Worm (Caenorhabditis elegans): ENCODE results near the gene sams-1.
A peak's percentile ranks its signal among the peaks of the same experiment; 100 is the strongest.

The sams-1 gene

DNA sequence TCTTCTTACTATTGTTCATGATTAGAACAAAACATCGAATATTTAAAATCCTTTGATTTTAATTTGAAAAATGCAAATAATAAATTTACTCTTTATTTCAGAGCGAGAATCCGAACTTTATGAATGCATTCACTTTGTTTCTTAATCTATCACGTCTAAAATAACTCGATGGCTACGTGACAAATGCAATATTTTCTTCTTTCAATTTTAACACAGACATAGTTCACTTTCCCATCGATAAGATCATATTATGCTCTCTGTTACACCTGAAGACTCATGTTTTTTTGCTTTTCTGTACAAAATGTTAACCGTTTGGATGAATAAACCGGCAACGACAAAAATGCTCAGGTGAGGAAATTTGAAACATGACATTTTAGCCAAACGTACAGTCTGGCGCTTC is 3.8 kb downstream of the sams-1 start (continued):
- no peak for TF ChIP-seq unc-39 (tag; optimal IDR thresholded peaks at IDR 0.05)
- no peak for TF ChIP-seq Y75B8A.6 (GFP tag; IDR thresholded peaks at IDR 0.05)
- no peak for TF ChIP-seq egl-43 (GFP tag; IDR thresholded peaks at IDR 0.05)
- TF ChIP-seq daf-8 (GFP tag; IDR thresholded peaks at IDR 0.05): no peak
- no peak for TF ChIP-seq T26A8.4 (GFP tag; IDR thresholded peaks at IDR 0.05)
- TF ChIP-seq rbr-2 (tag; optimal IDR thresholded peaks at IDR 0.05): no peak
- no peak; the same call in 1 of the 2 replicates for TF ChIP-seq lin-1 (GFP tag; IDR thresholded peaks at IDR 0.05)
- no peak for TF ChIP-seq dmd-9 (GFP tag; IDR thresholded peaks at IDR 0.05)
- TF ChIP-seq ceh-20 (GFP tag; IDR thresholded peaks at IDR 0.05): no peak
- peak; percentile 21; the same call in 1 of the 2 replicates for TF ChIP-seq dmd-6 (GFP tag; IDR thresholded peaks at IDR 0.05)
- no peak for TF ChIP-seq F49E8.2 (tag; optimal IDR thresholded peaks at IDR 0.05; ENCODE audit: borderline replicate concordance)
- peak; percentile 33 for TF ChIP-seq nhr-28 (tag; optimal IDR thresholded peaks at IDR 0.05)
- TF ChIP-seq nhr-77 (tag; optimal IDR thresholded peaks at IDR 0.05): no peak
- peak; percentile 7 for TF ChIP-seq hlh-11 (tag; optimal IDR thresholded peaks at IDR 0.05)
- no peak for TF ChIP-seq daf-19 (GFP tag; conservative IDR thresholded peaks at IDR 0.05)
- 0 out of 2 replicates have a peak, but pooled peaks have one; percentile 29 for TF ChIP-seq tra-1 (GFP tag; IDR thresholded peaks at IDR 0.05)
- no peak for TF ChIP-seq arid-1 (GFP tag; conservative IDR thresholded peaks at IDR 0.05)
- no peak for TF ChIP-seq vab-7 (GFP tag; IDR thresholded peaks at IDR 0.05)
- TF ChIP-seq nhr-76 (tag; optimal IDR thresholded peaks at IDR 0.05): no peak
- TF ChIP-seq mdt-29 (GFP tag; IDR thresholded peaks at IDR 0.05): peak; percentile 41; the same call in 1 of the 2 replicates

DNA sequence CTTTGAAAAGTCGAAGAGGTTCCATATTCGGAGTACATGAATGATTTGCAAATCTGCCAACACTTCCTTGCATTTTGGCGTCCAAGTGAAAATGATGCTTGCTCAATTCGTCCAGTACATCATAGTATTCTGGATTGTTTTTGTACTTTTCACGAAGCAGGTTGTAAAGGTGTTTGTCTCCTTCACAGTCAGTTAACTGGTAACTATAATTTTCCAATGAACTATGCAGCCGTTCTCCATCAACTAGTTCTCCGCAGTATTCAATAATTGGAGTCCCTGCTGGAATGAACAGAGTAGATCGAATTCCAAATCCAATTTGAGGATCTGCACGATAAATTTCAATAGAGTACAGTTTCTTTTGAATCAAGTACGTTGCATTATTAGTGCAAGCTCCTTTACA is 5.6 kb downstream of the sams-1 start:
- TF ChIP-seq egl-43 (GFP tag; IDR thresholded peaks at IDR 0.05): no peak
- TF ChIP-seq vab-7 (GFP tag; IDR thresholded peaks at IDR 0.05): no peak
- TF ChIP-seq unc-62 (GFP tag; optimal IDR thresholded peaks at IDR 0.05 in 1 of 2): peak in 1 of 2 experiments; percentile 95
- no peak for TF ChIP-seq unc-62 (tag; optimal IDR thresholded peaks at IDR 0.05)

DNA sequence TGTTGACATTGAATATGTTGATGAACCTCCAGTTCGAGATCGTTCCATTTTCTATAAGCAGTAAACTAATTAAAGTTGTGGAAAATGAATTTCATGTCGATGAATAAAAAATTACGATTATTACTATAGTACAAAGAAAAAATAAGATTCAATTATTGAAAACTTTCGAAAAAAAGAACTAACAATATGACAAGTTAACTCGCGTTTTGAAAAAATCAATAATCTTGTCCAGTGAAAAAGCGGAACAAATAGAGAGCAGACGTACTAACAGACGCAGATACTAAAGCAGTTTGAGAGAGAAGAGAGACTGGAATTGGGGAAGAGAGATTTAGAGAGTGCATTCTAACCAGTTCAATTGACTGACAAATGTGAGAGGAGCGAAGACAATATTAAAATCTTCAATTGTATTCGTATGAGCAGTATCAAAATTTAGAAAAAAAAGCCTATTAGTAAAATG is 8.9 kb downstream of the sams-1 start, which contains the start of gene set-6:
Gene set-6 (minus strand): TSS at position 51 of the 457 bp plus-strand sequence.
- TF ChIP-seq zfp-2 (tag; optimal IDR thresholded peaks at IDR 0.05) (no peak), madf-5 (GFP tag; IDR thresholded peaks at IDR 0.05) (no peak), lir-3 (tag; optimal IDR thresholded peaks at IDR 0.05) (no peak), mxl-2 (GFP tag; conservative IDR thresholded peaks at IDR 0.05) (no peak), dpl-1 (GFP tag; optimal IDR thresholded peaks at IDR 0.05) (no peak), duxl-1 (tag; optimal IDR thresholded peaks at IDR 0.05; ENCODE audit: poor library complexity) (no peak), nhr-77 (tag; optimal IDR thresholded peaks at IDR 0.05) (no peak), aha-1 (tag) (no peak), F26F4.8 (GFP tag; conservative IDR thresholded peaks at IDR 0.05) (no peak), R02D3.7 (tag; optimal IDR thresholded peaks at IDR 0.05) (no peak), Y5F2A.4 (GFP tag; optimal IDR thresholded peaks at IDR 0.05) (no peak), nhr-48 (tag; optimal IDR thresholded peaks at IDR 0.05) (no peak), aly-2 (tag; optimal IDR thresholded peaks at IDR 0.05) (no peak), madf-9 (GFP tag; conservative IDR thresholded peaks at IDR 0.05) (no peak), mxl-3 (GFP tag; optimal IDR thresholded peaks at IDR 0.05) (no peak), nhr-25 (tag; optimal IDR thresholded peaks at IDR 0.05; ENCODE audit: borderline replicate concordance, insufficient read depth) (no peak), nhr-41 (GFP tag; IDR thresholded peaks at IDR 0.05) (no peak), D1046.2 (GFP tag; IDR thresholded peaks at IDR 0.05) (no peak), hlh-30 (tag; optimal IDR thresholded peaks at IDR 0.05; ENCODE audit: insufficient read depth) (peak; percentile 2), fos-1 (tag; optimal IDR thresholded peaks at IDR 0.05) (no peak), zag-1 (tag; optimal IDR thresholded peaks at IDR 0.05) (no peak), zfp-3 (GFP tag; conservative IDR thresholded peaks at IDR 0.05) (no peak), arid-1 (GFP tag; conservative IDR thresholded peaks at IDR 0.05) (no peak), saeg-2 (GFP tag; IDR thresholded peaks at IDR 0.05) (no peak), dve-1 (tag; optimal IDR thresholded peaks at IDR 0.05; ENCODE audit: insufficient read depth) (peak; percentile 52), jun-1 (tag; optimal IDR thresholded peaks at IDR 0.05) (no peak), T20F7.1 (GFP tag; optimal IDR thresholded peaks at IDR 0.05) (no peak), vab-7 (GFP tag; IDR thresholded peaks at IDR 0.05) (no peak), T26A8.4 (GFP tag; IDR thresholded peaks at IDR 0.05) (no peak), ztf-7 (tag; optimal IDR thresholded peaks at IDR 0.05) (peak; percentile 41), spr-1 (tag; optimal IDR thresholded peaks at IDR 0.05) (no peak)

Data from whole organism, L4 larva.